Worm (Caenorhabditis elegans) whole organism, L1 larva: Measurements from ENCODE around the gene Y39B6A.10.
A peak's percentile ranks its signal among the peaks of the same experiment; 100 is the strongest.

Experiments
- C04F5.9 ChIP-seq: sonication (generic microtip); optimal IDR thresholded peaks from 2 replicates; lab custom pipeline; 2016; ENCODE audit warnings: missing genetic modification characterization, missing compliant biosample characterization
- aly-2 ChIP-seq: fragments of 150-350 bp; optimal IDR thresholded peaks from 2 replicates; lab custom pipeline; 2014; ENCODE audit warnings: missing biosample characterization, missing genetic modification characterization
- ceh-63 ChIP-seq: fragments of 200-800 bp; sonication (Bioruptor generic); optimal IDR thresholded peaks from 2 replicates; lab custom pipeline; 2018; ENCODE audit warnings: mild to moderate bottlenecking, missing genetic modification characterization, missing compliant biosample characterization
- ceh-82 ChIP-seq, 3 experiments: fragments of 150-350 bp in 1 of 3; sonication (generic microtip) in 2 of 3; optimal IDR thresholded peaks; 2 replicates each; lab custom pipeline; 2014 to 2017; ENCODE audit warnings: missing biosample characterization in 3 of 3, missing genetic modification characterization in 3 of 3
- ceh-88 ChIP-seq: fragments of 200-800 bp; sonication (Bioruptor generic); IDR thresholded peaks from 2 replicates; pipeline ENCODE4 v1.3.6; 2022; ENCODE audit warnings: missing genetic modification characterization, missing compliant biosample characterization
- dsc-1 ChIP-seq: sonication (generic microtip); optimal IDR thresholded peaks from 2 replicates; lab custom pipeline; 2016; ENCODE audit warnings: mild to moderate bottlenecking, missing genetic modification characterization, missing compliant biosample characterization
- efl-1 ChIP-seq, 4 experiments: fragments of 150-350 bp; optimal IDR thresholded peaks in 3 of 4; peaks in 1 of 4; 1 replicate in 1 of 4; 2 replicates in 3 of 4; lab custom pipeline; 2014; ENCODE audit warnings: missing biosample characterization in 2 of 4, missing genetic modification characterization in 2 of 4, missing genetic modification reagents in 2 of 4
- egl-27 ChIP-seq, 2 experiments: fragments of 150-350 bp in 1 of 2; sonication (generic microtip); optimal IDR thresholded peaks; 3 replicates each; lab custom pipeline; 2017 to 2018; ENCODE audit warnings: missing biosample characterization in 2 of 2, missing genetic modification characterization in 2 of 2, missing genetic modification reagents in 2 of 2
- elt-2 ChIP-seq: sonication (generic microtip); optimal IDR thresholded peaks from 2 replicates; lab custom pipeline; 2016; ENCODE audit warnings: missing genetic modification characterization, mild to moderate bottlenecking, inconsistent platforms, missing compliant biosample characterization, missing genetic modification reagents
- ets-5 ChIP-seq: fragments of 200-800 bp; sonication (Bioruptor generic); IDR thresholded peaks from 2 replicates; pipeline ENCODE4 v1.3.6; 2022; ENCODE audit warnings: missing genetic modification characterization, missing compliant biosample characterization
- fkh-8 ChIP-seq: sonication (generic microtip); optimal IDR thresholded peaks from 2 replicates; lab custom pipeline; 2016; ENCODE audit warnings: mild to moderate bottlenecking, missing genetic modification characterization, missing compliant biosample characterization
- fos-1 ChIP-seq: fragments of 150-350 bp; optimal IDR thresholded peaks from 2 replicates; lab custom pipeline; 2014; ENCODE audit warnings: missing biosample characterization, missing genetic modification characterization
- grh-1 ChIP-seq: fragments of 200-800 bp; sonication (Bioruptor generic); IDR thresholded peaks from 2 replicates; pipeline ENCODE4 v1.3.6; 2022; ENCODE audit warnings: missing genetic modification reagents, missing genetic modification characterization, missing compliant biosample characterization
- hpl-2 ChIP-seq: fragments of 150-350 bp; optimal IDR thresholded peaks from 2 replicates; lab custom pipeline; 2014; ENCODE audit warnings: missing biosample characterization, missing genetic modification reagents, missing genetic modification characterization
- irx-1 ChIP-seq: sonication (generic microtip); optimal IDR thresholded peaks from 2 replicates; lab custom pipeline; 2016; ENCODE audit warnings: missing genetic modification characterization, missing compliant biosample characterization
- isw-1 ChIP-seq: fragments of 200-800 bp; sonication (Bioruptor generic); IDR thresholded peaks from 2 replicates; pipeline ENCODE4 v1.3.6; 2022; ENCODE audit warnings: missing genetic modification characterization, missing compliant biosample characterization
- jun-1 ChIP-seq: fragments of 150-350 bp; optimal IDR thresholded peaks from 2 replicates; lab custom pipeline; 2014; ENCODE audit warnings: missing biosample characterization, missing genetic modification reagents, missing genetic modification characterization
- lin-13 ChIP-seq: fragments of 150-350 bp; optimal IDR thresholded peaks from 2 replicates; lab custom pipeline; 2014; ENCODE audit warnings: missing biosample characterization, missing genetic modification reagents, missing genetic modification characterization
- lin-35 ChIP-seq, 2 experiments: fragments of 150-350 bp; optimal IDR thresholded peaks; 2 replicates each; lab custom pipeline; 2014; ENCODE audit warnings: missing biosample characterization in 2 of 2, missing genetic modification characterization in 2 of 2, missing genetic modification reagents in 2 of 2
- lin-39 ChIP-seq: fragments of 150-350 bp; optimal IDR thresholded peaks from 2 replicates; lab custom pipeline; 2014; ENCODE audit warnings: missing biosample characterization, missing genetic modification reagents, missing genetic modification characterization
- lir-3 ChIP-seq: sonication (generic microtip); optimal IDR thresholded peaks from 2 replicates; lab custom pipeline; 2016; ENCODE audit warnings: mild to moderate bottlenecking, missing genetic modification characterization, moderate library complexity, missing compliant biosample characterization; ENCODE audit not compliant: poor library complexity
- lsy-2 ChIP-seq, 2 experiments: fragments of 150-350 bp; optimal IDR thresholded peaks; 2 replicates each; lab custom pipeline; 2014; ENCODE audit warnings: missing biosample characterization in 2 of 2, missing genetic modification characterization in 2 of 2
- mab-9 ChIP-seq: fragments of 200-800 bp; sonication (Bioruptor generic); IDR thresholded peaks from 2 replicates; pipeline ENCODE4 v1.3.6; 2022; ENCODE audit warnings: missing genetic modification reagents, missing genetic modification characterization, missing compliant biosample characterization
- mdl-1 ChIP-seq, 2 experiments: fragments of 150-350 bp; optimal IDR thresholded peaks; 2 replicates each; lab custom pipeline; 2014 to 2017; ENCODE audit warnings: missing biosample characterization in 2 of 2, missing genetic modification characterization in 2 of 2, inconsistent platforms in 1 of 2
- mef-2 ChIP-seq: fragments of 150-350 bp; optimal IDR thresholded peaks from 2 replicates; lab custom pipeline; 2014; ENCODE audit warnings: missing biosample characterization, missing genetic modification characterization
- mep-1 ChIP-seq: fragments of 150-350 bp; optimal IDR thresholded peaks from 2 replicates; lab custom pipeline; 2014; ENCODE audit warnings: missing biosample characterization, missing genetic modification characterization
- nhr-11 ChIP-seq: fragments of 150-350 bp; optimal IDR thresholded peaks from 2 replicates; lab custom pipeline; 2014; ENCODE audit warnings: missing biosample characterization, missing genetic modification characterization
- nhr-12 ChIP-seq: sonication (generic microtip); optimal IDR thresholded peaks from 2 replicates; lab custom pipeline; 2017; ENCODE audit warnings: missing biosample characterization, missing genetic modification characterization
- nhr-20 ChIP-seq: sonication (generic microtip); optimal IDR thresholded peaks from 2 replicates; lab custom pipeline; 2016; ENCODE audit warnings: mild to moderate bottlenecking, missing genetic modification characterization, missing compliant biosample characterization
- nhr-47 ChIP-seq: sonication (generic microtip); optimal IDR thresholded peaks from 2 replicates; lab custom pipeline; 2016; ENCODE audit warnings: mild to moderate bottlenecking, missing genetic modification characterization, moderate library complexity, missing compliant biosample characterization
- nhr-84 ChIP-seq: sonication (generic microtip); optimal IDR thresholded peaks from 2 replicates; lab custom pipeline; 2017; ENCODE audit warnings: missing biosample characterization, missing genetic modification characterization
- nhr-85 ChIP-seq: sonication (generic microtip); peaks from one replicate; lab custom pipeline; 2016; ENCODE audit warnings: missing genetic modification characterization, inconsistent platforms, missing compliant biosample characterization
- nhr-90 ChIP-seq: sonication (generic microtip); optimal IDR thresholded peaks from 2 replicates; lab custom pipeline; 2016; ENCODE audit warnings: mild to moderate bottlenecking, missing genetic modification characterization, missing compliant biosample characterization; ENCODE audit not compliant: poor library complexity
- pax-3 ChIP-seq: fragments of 200-800 bp; sonication (Bioruptor generic); optimal IDR thresholded peaks from 2 replicates; lab custom pipeline; 2018; ENCODE audit warnings: mild to moderate bottlenecking, missing genetic modification characterization, moderate library complexity, missing compliant biosample characterization
- pqm-1 ChIP-seq: sonication (generic microtip); optimal IDR thresholded peaks from 3 replicates; lab custom pipeline; 2017; ENCODE audit warnings: missing biosample characterization, missing genetic modification characterization
- rnt-1 ChIP-seq: sonication (generic microtip); optimal IDR thresholded peaks from 2 replicates; lab custom pipeline; 2016; ENCODE audit warnings: mild to moderate bottlenecking, missing genetic modification characterization, moderate library complexity, missing compliant biosample characterization
- skn-1 ChIP-seq: fragments of 150-350 bp; optimal IDR thresholded peaks from 2 replicates; lab custom pipeline; 2014; ENCODE audit warnings: missing biosample characterization, missing genetic modification characterization
- snpc-4 ChIP-seq: fragments of 150-350 bp; optimal IDR thresholded peaks from 2 replicates; lab custom pipeline; 2014; ENCODE audit warnings: missing biosample characterization, missing genetic modification characterization
- sox-4 ChIP-seq: sonication (generic microtip); optimal IDR thresholded peaks from 2 replicates; lab custom pipeline; 2016; ENCODE audit warnings: missing genetic modification characterization, missing compliant biosample characterization
- swsn-7 ChIP-seq: sonication (generic microtip); optimal IDR thresholded peaks from 2 replicates; lab custom pipeline; 2016; ENCODE audit warnings: missing genetic modification characterization, missing compliant biosample characterization
- tbx-2 ChIP-seq: sonication (generic microtip); optimal IDR thresholded peaks from 2 replicates; lab custom pipeline; 2016; ENCODE audit warnings: missing genetic modification characterization, missing compliant biosample characterization
- unc-130 ChIP-seq: fragments of 150-350 bp; optimal IDR thresholded peaks from 2 replicates; lab custom pipeline; 2017; ENCODE audit warnings: missing biosample characterization, missing genetic modification characterization, inconsistent platforms
- vab-15 ChIP-seq: sonication (generic microtip); optimal IDR thresholded peaks from 2 replicates; lab custom pipeline; 2017; ENCODE audit warnings: missing genotype, mild to moderate bottlenecking, missing genetic modification characterization, missing compliant biosample characterization
- zag-1 ChIP-seq: fragments of 150-350 bp; optimal IDR thresholded peaks from 2 replicates; lab custom pipeline; 2014; ENCODE audit warnings: missing biosample characterization, missing genetic modification characterization
- zip-4 ChIP-seq: fragments of 200-800 bp; sonication (Bioruptor generic); optimal IDR thresholded peaks from 2 replicates; lab custom pipeline; 2018; ENCODE audit warnings: mild to moderate bottlenecking, missing genetic modification characterization, moderate library complexity, missing compliant biosample characterization
- ztf-11 ChIP-seq, 2 experiments: sonication (generic microtip); optimal IDR thresholded peaks; 2 replicates each; lab custom pipeline; 2016 to 2017; ENCODE audit warnings: missing genetic modification characterization in 2 of 2, missing biosample characterization in 1 of 2, missing compliant biosample characterization in 1 of 2

Gene Y39B6A.10

ce11 chrV:19131848-19132401 lies 1.5 kb downstream of the Y39B6A.10 start:
- TF ChIP-seq ceh-88 (GFP tag; lab: Robert Waterston, UW) (no peak), efl-1 (optimal IDR thresholded peaks at IDR 0.05; lab: Kevin White, UChicago) (no peak), efl-1 (GFP tag; optimal IDR thresholded peaks at IDR 0.05 in 1 of 2; lab: Kevin White, UChicago) (peak in 1 of 2 experiments; percentile 50)
- TF ChIP-seq, all 84 proteins: peak for 1

- no peak for TF ChIP-seq aly-2 (tag; lab: Kevin White, UChicago)
- no peak for TF ChIP-seq vab-15 (tag; lab: Kevin White, UChicago)
- no peak for TF ChIP-seq nhr-20 (tag; lab: Kevin White, UChicago)
- no peak for TF ChIP-seq irx-1
- TF ChIP-seq swsn-7 (tag; lab: Kevin White, UChicago), result no peak
- TF ChIP-seq sox-4, result no peak
- TF ChIP-seq pax-3 (tag; lab: Kevin White, UChicago), result no peak
- no peak for TF ChIP-seq rnt-1 (tag; lab: Kevin White, UChicago)
- TF ChIP-seq skn-1 (tag; lab: Kevin White, UChicago), result no peak
- TF ChIP-seq egl-27 (tag; optimal IDR thresholded peaks at IDR 0.05; lab: Kevin White, UChicago), result no peak
- no peak for TF ChIP-seq grh-1
- TF ChIP-seq unc-130, result no peak
- no peak for TF ChIP-seq tbx-2
- no peak for TF ChIP-seq nhr-84 (tag; lab: Kevin White, UChicago)
- no peak for TF ChIP-seq nhr-90 (tag; lab: Kevin White, UChicago)
- no peak for TF ChIP-seq nhr-12
- TF ChIP-seq ztf-11 (tag; optimal IDR thresholded peaks at IDR 0.05; lab: Kevin White, UChicago), result no peak
These were observed 3.8 kb downstream of the Y39B6A.10 start for ce11 chrV:19129497-19130212.

- no peak for TF ChIP-seq nhr-47
These were observed 6.2 kb downstream of the Y39B6A.10 start, which contains the start of gene dyf-17 for ce11 chrV:19127225-19127624. Gene dyf-17 (plus strand): TSS chrV:19127525.

DNA sequence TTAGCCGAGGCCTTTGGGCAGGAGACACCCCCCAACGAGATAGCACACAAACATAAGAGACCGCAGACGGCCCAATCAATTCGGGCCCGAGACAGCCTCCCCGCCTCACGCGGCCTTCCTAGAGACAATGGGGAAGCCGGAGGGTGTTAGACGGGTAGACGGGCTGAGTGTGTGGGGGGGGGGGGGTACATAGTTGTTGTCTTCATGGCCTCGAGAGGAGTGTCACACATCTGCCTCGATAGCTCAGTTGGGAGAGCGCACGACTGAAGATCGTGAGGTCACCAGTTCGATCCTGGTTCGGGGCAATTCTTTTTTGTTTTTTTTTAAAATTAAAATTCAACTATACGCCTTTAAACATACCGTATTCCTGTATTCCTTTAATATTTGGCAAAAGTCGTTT lies 7.6 kb downstream of the Y39B6A.10 start:
- TF ChIP-seq mep-1 (tag; lab: Kevin White, UChicago) (peak; percentile 50), hpl-2 (GFP tag; lab: Kevin White, UChicago) (no peak), ceh-82 (tag; optimal IDR thresholded peaks at IDR 0.05; lab: Kevin White, UChicago) (peak; percentile 32 to 44 (median 33)), pqm-1 (no peak), elt-2 (tag; lab: Kevin White, UChicago) (no peak), lin-35 (GFP tag; optimal IDR thresholded peaks at IDR 0.05; lab: Kevin White, UChicago) (peak; percentile 35 to 59), ceh-63 (GFP tag; lab: Kevin White, UChicago) (no peak), lir-3 (tag; lab: Kevin White, UChicago) (no peak), fos-1 (tag; lab: Kevin White, UChicago) (peak; percentile 1), jun-1 (peak; percentile 39), zip-4 (GFP tag; lab: Kevin White, UChicago) (peak; percentile 60), C04F5.9 (tag; lab: Kevin White, UChicago) (no peak), snpc-4 (tag; lab: Kevin White, UChicago) (peak; percentile 46), mab-9 (GFP tag; lab: Robert Waterston, UW) (peak; percentile 63), nhr-84 (tag; lab: Kevin White, UChicago) (no peak), mef-2 (no peak), lin-39 (no peak), lsy-2 (tag; optimal IDR thresholded peaks at IDR 0.05; lab: Kevin White, UChicago) (peak; percentile 59 to 61), dsc-1 (peak; percentile 42), vab-15 (tag; lab: Kevin White, UChicago) (peak; percentile 28), nhr-11 (tag; lab: Kevin White, UChicago) (no peak), ceh-88 (GFP tag; lab: Robert Waterston, UW) (no peak), isw-1 (GFP tag; lab: Robert Waterston, UW) (peak; percentile 59), zag-1 (tag; lab: Kevin White, UChicago) (no peak), ets-5 (GFP tag; lab: Robert Waterston, UW) (no peak), nhr-85 (tag; lab: Kevin White, UChicago) (peak; percentile 83), mdl-1 (tag; optimal IDR thresholded peaks at IDR 0.05; lab: Kevin White, UChicago) (peak in 1 of 2 experiments; percentile 53), fkh-8 (tag; lab: Kevin White, UChicago) (peak; percentile 80), lin-13 (GFP tag; lab: Kevin White, UChicago) (no peak)
